Worm (Caenorhabditis elegans) whole organism, L4/young adult: Measurements from ENCODE around the gene F36A4.3.

Experiments
- dao-5 ChIP-seq: sonication (generic microtip); optimal IDR thresholded peaks from 2 replicates; lab custom pipeline; 2016; ENCODE audit warnings: missing genotype, missing genetic modification characterization, moderate library complexity, missing compliant biosample characterization
- him-1 ChIP-seq: sonication (generic microtip); optimal IDR thresholded peaks from 2 replicates; lab custom pipeline; 2016; ENCODE audit warnings: missing genotype, missing genetic modification reagents, missing genetic modification characterization, missing compliant biosample characterization

DNA sequence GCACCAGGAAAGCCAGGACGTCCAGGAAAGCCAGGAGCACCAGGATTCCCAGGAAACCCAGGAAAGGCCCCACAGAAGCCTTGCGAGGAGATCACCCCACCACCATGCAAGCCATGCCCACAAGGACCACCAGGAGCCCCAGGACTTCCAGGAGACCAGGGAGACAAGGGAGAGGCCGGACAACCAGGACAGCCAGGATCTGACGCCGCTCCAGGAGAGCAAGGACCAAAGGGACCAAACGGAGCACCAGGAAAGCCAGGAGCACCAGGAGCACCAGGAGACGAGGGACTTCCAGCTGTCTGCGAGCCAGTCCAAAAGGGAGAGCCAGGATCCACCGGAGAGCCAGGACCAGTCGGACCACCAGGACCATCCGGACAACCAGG is 33.4 kb upstream of the F36A4.3 start:
- TF ChIP-seq him-1 (tag; lab: Kevin White, UChicago) = no peak
- TF ChIP-seq dao-5 = no peak
